Fruit fly (Drosophila melanogaster) whole organism, embryonic: Measurements from ENCODE around the gene CG11891.

ENCODE experiments used
- Aef1 ChIP-seq: fragments of 200-800 bp; sonication (Bioruptor generic); IDR thresholded peaks from 3 replicates; pipeline ENCODE4 v1.3.6; 2022; ENCODE audit warnings: missing biosample characterization, missing genetic modification characterization
- Asciz ChIP-seq: fragments of 200-800 bp; sonication (Bioruptor generic); optimal IDR thresholded peaks from 2 replicates; lab custom pipeline; 2017; ENCODE audit warnings: missing biosample characterization, mild to moderate bottlenecking, missing genetic modification characterization, missing genetic modification reagents
- B-H2 ChIP-seq: fragments of 200-800 bp; sonication (Bioruptor generic); optimal IDR thresholded peaks from 2 replicates; lab custom pipeline; 2018; ENCODE audit warnings: missing biosample characterization, mild to moderate bottlenecking, missing genetic modification characterization
- Bdp1 ChIP-seq: fragments of 200-800 bp; sonication (Bioruptor generic); optimal IDR thresholded peaks from 3 replicates; lab custom pipeline; 2016; ENCODE audit warnings: missing biosample characterization, missing genetic modification characterization
- CG10979 ChIP-seq: fragments of 200-800 bp; sonication (Bioruptor generic); optimal IDR thresholded peaks from 2 replicates; lab custom pipeline; 2018; ENCODE audit warnings: missing biosample characterization, mild to moderate bottlenecking, missing genetic modification characterization, moderate library complexity
- CG11695 ChIP-seq: fragments of 200-800 bp; sonication (Bioruptor generic); IDR thresholded peaks from 3 replicates; pipeline ENCODE4 v1.3.6; 2022; ENCODE audit warnings: missing biosample characterization, missing genetic modification characterization
- CG12769 ChIP-seq: fragments of 200-800 bp; sonication (Bioruptor generic); optimal IDR thresholded peaks from 2 replicates; lab custom pipeline; 2019; ENCODE audit warnings: missing biosample characterization, mild to moderate bottlenecking, missing genetic modification characterization, moderate library complexity
- CG13424 ChIP-seq: fragments of 200-800 bp; sonication (Bioruptor generic); optimal IDR thresholded peaks from 2 replicates; lab custom pipeline; 2019; ENCODE audit warnings: missing biosample characterization, mild to moderate bottlenecking, missing genetic modification characterization, moderate library complexity
- CG13775 ChIP-seq: fragments of 200-800 bp; sonication (Bioruptor generic); optimal IDR thresholded peaks from 3 replicates; lab custom pipeline; 2017; ENCODE audit warnings: missing biosample characterization, mild to moderate bottlenecking, missing genetic modification characterization
- CG14667 ChIP-seq: fragments of 200-800 bp; sonication (Bioruptor generic); IDR thresholded peaks from 2 replicates; pipeline ENCODE4 v1.3.6; 2022; ENCODE audit warnings: missing biosample characterization, missing genetic modification characterization
- CG14710 ChIP-seq: fragments of 200-800 bp; sonication (Bioruptor generic); optimal IDR thresholded peaks from 3 replicates; lab custom pipeline; 2019; ENCODE audit warnings: missing biosample characterization, mild to moderate bottlenecking, missing genetic modification characterization, moderate library complexity
- CG17829 ChIP-seq: fragments of 200-800 bp; optimal IDR thresholded peaks from 2 replicates; lab custom pipeline; 2019; ENCODE audit warnings: missing biosample characterization, mild to moderate bottlenecking, missing genetic modification characterization, moderate library complexity
- CG18476 ChIP-seq: fragments of 200-800 bp; sonication (Bioruptor generic); optimal IDR thresholded peaks from 2 replicates; lab custom pipeline; 2016; ENCODE audit warnings: missing biosample characterization, mild to moderate bottlenecking, missing genetic modification characterization
- CG31388 ChIP-seq: fragments of 200-800 bp; sonication (Bioruptor generic); optimal IDR thresholded peaks from 2 replicates; lab custom pipeline; 2016; ENCODE audit warnings: missing biosample characterization, missing genetic modification characterization
- CG31441 ChIP-seq: fragments of 200-800 bp; sonication (Bioruptor generic); IDR thresholded peaks from 2 replicates; pipeline ENCODE4 v1.3.6; 2022; ENCODE audit warnings: missing biosample characterization, missing genetic modification characterization
- CG3163 ChIP-seq: fragments of 200-800 bp; sonication (Bioruptor generic); optimal IDR thresholded peaks from 3 replicates; lab custom pipeline; 2016; ENCODE audit warnings: missing biosample characterization, missing genetic modification characterization
- CG4820 ChIP-seq: fragments of 200-800 bp; sonication (Bioruptor generic); optimal IDR thresholded peaks from 3 replicates; lab custom pipeline; 2016; ENCODE audit warnings: missing biosample characterization, missing genetic modification characterization
- CG6813 ChIP-seq: fragments of 200-800 bp; sonication (Bioruptor generic); optimal IDR thresholded peaks from 2 replicates; lab custom pipeline; 2017; ENCODE audit warnings: missing biosample characterization, missing genetic modification characterization, mild to moderate bottlenecking, moderate library complexity, missing genetic modification reagents
- CG7271 ChIP-seq: fragments of 200-800 bp; sonication (Bioruptor generic); optimal IDR thresholded peaks from 2 replicates; lab custom pipeline; 2018; ENCODE audit warnings: missing biosample characterization, mild to moderate bottlenecking, missing genetic modification characterization, moderate library complexity
- CG7372 ChIP-seq: fragments of 200-800 bp; sonication (Bioruptor generic); IDR thresholded peaks from 2 replicates; pipeline ENCODE4 v1.3.6; 2022; ENCODE audit warnings: missing biosample characterization, missing genetic modification characterization
- CG7839 ChIP-seq: fragments of 200-800 bp; sonication (Bioruptor generic); optimal IDR thresholded peaks from 3 replicates; lab custom pipeline; 2018; ENCODE audit warnings: missing biosample characterization, mild to moderate bottlenecking, missing genetic modification characterization, moderate library complexity
- CG8478 ChIP-seq: fragments of >200 bp; optimal IDR thresholded peaks from 2 replicates; lab custom pipeline; 2018
- CG9437 ChIP-seq: fragments of 200-800 bp; sonication (Bioruptor generic); optimal IDR thresholded peaks from 2 replicates; lab custom pipeline; 2018; ENCODE audit warnings: missing biosample characterization, mild to moderate bottlenecking, missing genetic modification characterization
- CHES-1-like ChIP-seq: fragments of 200-800 bp; sonication (Bioruptor generic); optimal IDR thresholded peaks from 2 replicates; lab custom pipeline; 2016; ENCODE audit warnings: missing biosample characterization, missing genetic modification characterization
- Chrac-16 ChIP-seq: fragments of 200-800 bp; sonication (Bioruptor generic); optimal IDR thresholded peaks from 3 replicates; lab custom pipeline; 2016; ENCODE audit warnings: missing biosample characterization, missing genetic modification characterization
- D19A ChIP-seq: fragments of 200-800 bp; optimal IDR thresholded peaks from 3 replicates; lab custom pipeline; 2019; ENCODE audit warnings: missing biosample characterization, mild to moderate bottlenecking, missing genetic modification characterization, moderate library complexity
- Drgx ChIP-seq: fragments of 200-800 bp; sonication (Bioruptor generic); IDR thresholded peaks from 2 replicates; pipeline ENCODE4 v1.3.6; 2022; ENCODE audit warnings: missing biosample characterization, missing genetic modification characterization
- E2f1 ChIP-seq: fragments of 200-800 bp; sonication (Bioruptor generic); IDR thresholded peaks from 2 replicates; pipeline ENCODE4 v1.3.6; 2022; ENCODE audit warnings: missing biosample characterization, missing genetic modification characterization
- Gug ChIP-seq: fragments of 200-800 bp; sonication (Bioruptor generic); IDR thresholded peaks from 4 replicates; pipeline ENCODE4 v1.3.6; 2022; ENCODE audit warnings: missing biosample characterization, missing genetic modification characterization
- HLH54F ChIP-seq: fragments of 200-800 bp; sonication (Bioruptor generic); optimal IDR thresholded peaks from 3 replicates; lab custom pipeline; 2016; ENCODE audit warnings: missing biosample characterization, missing genetic modification characterization
- Hand ChIP-seq: fragments of 200-800 bp; sonication (Bioruptor generic); optimal IDR thresholded peaks from 2 replicates; lab custom pipeline; 2017; ENCODE audit warnings: mild to moderate bottlenecking, missing biosample characterization, missing genetic modification reagents, missing genetic modification characterization
- Meics ChIP-seq: fragments of 200-800 bp; sonication (Bioruptor generic); optimal IDR thresholded peaks from 2 replicates; lab custom pipeline; 2017; ENCODE audit warnings: missing biosample characterization, mild to moderate bottlenecking, missing genetic modification characterization
- Nf-YA ChIP-seq: fragments of 200-800 bp; sonication (Bioruptor generic); IDR thresholded peaks from 2 replicates; pipeline ENCODE4 v1.3.6; 2022; ENCODE audit warnings: missing biosample characterization, missing genetic modification characterization
- Nf-YB ChIP-seq: fragments of 200-800 bp; sonication (Bioruptor generic); optimal IDR thresholded peaks from 3 replicates; lab custom pipeline; 2019; ENCODE audit warnings: missing biosample characterization, mild to moderate bottlenecking, missing genetic modification characterization, moderate library complexity
- Nf-YC ChIP-seq: fragments of 200-800 bp; optimal IDR thresholded peaks from 3 replicates; lab custom pipeline; 2019; ENCODE audit warnings: missing biosample characterization, mild to moderate bottlenecking, missing genetic modification characterization, moderate library complexity
- Poxn ChIP-seq: fragments of 200-800 bp; sonication (Bioruptor generic); IDR thresholded peaks from 2 replicates; pipeline ENCODE4 v1.3.6; 2022; ENCODE audit warnings: missing biosample characterization, missing genetic modification characterization
- Side ChIP-seq: fragments of 200-800 bp; sonication (Bioruptor generic); optimal IDR thresholded peaks from 2 replicates; lab custom pipeline; 2016; ENCODE audit warnings: missing biosample characterization, missing genetic modification characterization
- Ssrp ChIP-seq: fragments of 200-800 bp; sonication (Bioruptor generic); optimal IDR thresholded peaks from 2 replicates; lab custom pipeline; 2018; ENCODE audit warnings: missing biosample characterization, mild to moderate bottlenecking, missing genetic modification characterization, moderate library complexity
- al ChIP-seq: fragments of 200-800 bp; sonication (Bioruptor generic); IDR thresholded peaks from 2 replicates; pipeline ENCODE4 v1.3.6; 2022; ENCODE audit warnings: missing biosample characterization, missing genetic modification characterization
- ase ChIP-seq: fragments of 200-800 bp; sonication (Bioruptor generic); IDR thresholded peaks from 3 replicates; pipeline ENCODE4 v1.3.6; 2022; ENCODE audit warnings: missing biosample characterization, missing genetic modification characterization
- cad ChIP-seq: fragments of >200 bp; optimal IDR thresholded peaks from 2 replicates; lab custom pipeline; 2017; ENCODE audit warnings: missing biosample characterization, missing genetic modification characterization
- da ChIP-seq: fragments of 200-800 bp; sonication (Bioruptor generic); optimal IDR thresholded peaks from 2 replicates; lab custom pipeline; 2016; ENCODE audit warnings: missing biosample characterization, missing genetic modification characterization
- dm ChIP-seq: fragments of 200-800 bp; sonication (Bioruptor generic); optimal IDR thresholded peaks from 3 replicates; lab custom pipeline; 2016; ENCODE audit warnings: missing biosample characterization, missing genetic modification characterization
- hbn ChIP-seq: fragments of 200-800 bp; sonication (Bioruptor generic); IDR thresholded peaks from 2 replicates; pipeline ENCODE4 v1.3.6; 2022; ENCODE audit warnings: missing biosample characterization, missing genetic modification characterization; ENCODE audit not compliant: partially characterized antibody
- lilli ChIP-seq: fragments of 200-800 bp; sonication (Bioruptor generic); optimal IDR thresholded peaks from 3 replicates; lab custom pipeline; 2016; ENCODE audit warnings: missing biosample characterization, missing genetic modification characterization
- onecut ChIP-seq: fragments of 200-800 bp; sonication (Bioruptor generic); IDR thresholded peaks from 2 replicates; pipeline ENCODE4 v1.3.6; 2022; ENCODE audit warnings: missing biosample characterization, missing genetic modification characterization
- pfk ChIP-seq: fragments of 200-800 bp; sonication (Bioruptor generic); optimal IDR thresholded peaks from 2 replicates; lab custom pipeline; 2018; ENCODE audit warnings: missing biosample characterization, mild to moderate bottlenecking, missing genetic modification characterization, moderate library complexity
- pum ChIP-seq: fragments of 200-800 bp; sonication (Bioruptor generic); optimal IDR thresholded peaks from 2 replicates; lab custom pipeline; 2016; ENCODE audit warnings: missing biosample characterization, missing genetic modification characterization
- ro ChIP-seq: fragments of 200-800 bp; sonication (Bioruptor generic); IDR thresholded peaks from 2 replicates; pipeline ENCODE4 v1.3.6; 2022; ENCODE audit warnings: missing biosample characterization, missing genetic modification characterization
- trem ChIP-seq: fragments of 200-800 bp; optimal IDR thresholded peaks from 3 replicates; lab custom pipeline; 2019; ENCODE audit warnings: missing biosample characterization, mild to moderate bottlenecking, missing genetic modification characterization, moderate library complexity
- zen2 ChIP-seq: fragments of 200-800 bp; sonication (Bioruptor generic); IDR thresholded peaks from 3 replicates; pipeline ENCODE4 v1.3.6; 2022; ENCODE audit warnings: missing biosample characterization, missing genetic modification characterization; ENCODE audit not compliant: partially characterized antibody

The CG11891 gene

dm6 chr3R:25247379-25247869, 22.6 kb upstream of the CG11891 start, which contains the start of the genes RpS27 and Nup37 (continued):
- TF ChIP-seq CG13775 (GFP tag; lab: Kevin White, UChicago) (peak; percentile 99), CG9437 (peak; percentile 94), ase (GFP tag; lab: Robert Waterston, UW) (peak; percentile 98), trem (tag; lab: Kevin White, UChicago) (peak; percentile 94), Ssrp (peak; percentile 92), E2f1 (GFP tag; lab: Robert Waterston, UW) (peak; percentile 94), CG7271 (tag; lab: Kevin White, UChicago) (peak; percentile 99), CG14710 (tag; lab: Kevin White, UChicago) (peak; percentile 97), CG8478 (lab: Kevin White, UChicago) (no peak), onecut (peak; percentile 97), CG14667 (GFP tag; lab: Robert Waterston, UW) (peak; percentile 93), al (GFP tag; lab: Robert Waterston, UW) (peak; percentile 95), Hand (GFP tag; lab: Kevin White, UChicago) (peak; percentile 94), HLH54F (GFP tag; lab: Kevin White, UChicago) (peak; percentile 98), Nf-YB (peak; percentile 84), CG17829 (tag; lab: Kevin White, UChicago) (peak; percentile 94), cad (GFP tag; lab: Kevin White, UChicago) (no peak), Nf-YC (tag; lab: Kevin White, UChicago) (peak; percentile 88), B-H2 (GFP tag; lab: Kevin White, UChicago) (peak; percentile 100), pum (GFP tag; lab: Kevin White, UChicago) (peak; percentile 97), CG7372 (GFP tag; lab: Robert Waterston, UW) (peak; percentile 94), da (GFP tag; lab: Kevin White, UChicago) (peak; percentile 99), CG31441 (GFP tag; lab: Robert Waterston, UW) (peak; percentile 98), CG31388 (GFP tag; lab: Kevin White, UChicago) (peak; percentile 94), Drgx (GFP tag; lab: Robert Waterston, UW) (peak; percentile 75), CG4820 (GFP tag; lab: Kevin White, UChicago) (peak; percentile 97), Asciz (GFP tag; lab: Kevin White, UChicago) (peak; percentile 98), CG18476 (peak; percentile 93), Chrac-16 (GFP tag; lab: Kevin White, UChicago) (peak; percentile 91), CG11695 (GFP tag; lab: Robert Waterston, UW) (peak; percentile 89), CG7839 (tag; lab: Kevin White, UChicago) (peak; percentile 96), pfk (GFP tag; lab: Kevin White, UChicago) (peak; percentile 90), CG3163 (GFP tag; lab: Kevin White, UChicago) (peak; percentile 94), dm (GFP tag; lab: Kevin White, UChicago) (peak; percentile 99), Bdp1 (GFP tag; lab: Kevin White, UChicago) (peak; percentile 94), Side (GFP tag; lab: Kevin White, UChicago) (peak; percentile 99), CG13424 (tag; lab: Kevin White, UChicago) (peak; percentile 88), D19A (tag; lab: Kevin White, UChicago) (peak; percentile 77), CHES-1-like (GFP tag; lab: Kevin White, UChicago) (peak; percentile 99), CG6813 (GFP tag; lab: Kevin White, UChicago) (peak; percentile 98), Nf-YA (GFP tag; lab: Robert Waterston, UW) (peak; percentile 93), CG10979 (tag; lab: Kevin White, UChicago) (peak; percentile 86), Aef1 (GFP tag; lab: Robert Waterston, UW) (peak; percentile 95), zen2 (GFP tag; lab: Robert Waterston, UW) (no peak), Meics (GFP tag; lab: Kevin White, UChicago) (peak; percentile 99), Poxn (GFP tag; lab: Robert Waterston, UW) (peak; percentile 84), lilli (peak; percentile 96), ro (GFP tag; lab: Robert Waterston, UW) (peak; percentile 94), CG12769 (peak; percentile 98), Gug (peak; percentile 92), hbn (no peak)
